Fruit fly (Drosophila melanogaster): ENCODE data around the gene LanA.

LanA gene

DNA sequence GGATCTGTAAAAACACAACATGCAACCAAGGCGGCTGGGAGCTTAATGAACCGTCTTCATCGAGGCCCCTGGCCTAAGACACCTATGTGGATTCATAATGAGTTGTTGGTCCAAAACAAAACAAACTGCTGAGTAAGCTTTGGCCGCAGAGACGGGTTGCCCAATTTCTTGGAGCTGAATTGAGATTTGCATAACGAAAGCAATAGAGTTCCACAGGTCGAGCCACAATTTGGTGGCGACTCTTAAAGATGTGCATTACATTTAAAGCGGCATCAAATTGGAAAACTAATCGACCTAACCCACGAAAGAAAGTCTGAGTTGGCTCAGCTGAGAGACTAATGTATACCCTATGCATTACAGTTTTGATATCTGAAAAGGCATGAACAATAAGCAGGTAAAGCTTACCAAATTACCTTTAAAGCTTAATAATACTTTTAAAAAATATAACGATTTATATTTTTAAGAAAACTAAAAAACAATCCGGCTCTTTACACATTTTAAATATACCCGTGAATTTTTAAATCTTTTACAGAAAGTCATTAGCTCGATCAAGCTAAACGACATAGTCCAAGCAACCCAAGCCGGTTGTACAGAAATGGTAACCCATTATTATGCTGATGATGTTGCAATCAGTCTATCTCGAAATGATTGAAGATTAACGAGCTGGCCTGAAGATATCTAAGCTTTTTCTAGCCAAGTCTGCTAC is 60.3 kb downstream of the LanA start, which contains the start of gene CG13297 (continued):
- TF ChIP-seq CG43689 (GFP tag; IDR thresholded peaks at IDR 0.05) (no peak), Bdp1 (GFP tag; optimal IDR thresholded peaks at IDR 0.05) (no peak), CG3407 (GFP tag; optimal IDR thresholded peaks at IDR 0.05) (no peak), CG7928 (GFP tag; optimal IDR thresholded peaks at IDR 0.05) (no peak), fu2 (GFP tag; optimal IDR thresholded peaks at IDR 0.05) (no peak), psq (GFP tag; optimal IDR thresholded peaks at IDR 0.05) (no peak), CG12071 (GFP tag; optimal IDR thresholded peaks at IDR 0.05) (no peak), CG10654 (GFP tag; optimal IDR thresholded peaks at IDR 0.05) (peak; percentile 19), CG13424 (tag; optimal IDR thresholded peaks at IDR 0.05) (peak; percentile 76), CG6689 (GFP tag; IDR thresholded peaks at IDR 0.05) (peak; percentile 66), en (GFP tag; optimal IDR thresholded peaks at IDR 0.05) (no peak), wdn (GFP tag; IDR thresholded peaks at IDR 0.05) (no peak), zf30C (GFP tag; optimal IDR thresholded peaks at IDR 0.05) (no peak), CG1792 (GFP tag; optimal IDR thresholded peaks at IDR 0.05) (no peak), CG8281 (tag; optimal IDR thresholded peaks at IDR 0.05) (peak; percentile 27), corto (GFP tag; optimal IDR thresholded peaks at IDR 0.05) (no peak), bcd (GFP tag; optimal IDR thresholded peaks at IDR 0.05) (peak; percentile 41), CG1602 (GFP tag; optimal IDR thresholded peaks at IDR 0.05) (peak; percentile 13), CG13894 (tag; optimal IDR thresholded peaks at IDR 0.05) (no peak), NC2α (GFP tag; optimal IDR thresholded peaks at IDR 0.05) (no peak), CG6175 (GFP tag; IDR thresholded peaks at IDR 0.05) (no peak), CG15073 (GFP tag; optimal IDR thresholded peaks at IDR 0.05) (no peak), CG16863 (GFP tag; optimal IDR thresholded peaks at IDR 0.05) (no peak), Dip2 (GFP tag; IDR thresholded peaks at IDR 0.05) (no peak), Elba2 (GFP tag; optimal IDR thresholded peaks at IDR 0.05) (no peak), CG12104 (GFP tag; optimal IDR thresholded peaks at IDR 0.05) (peak; percentile 27), Max (GFP tag; optimal IDR thresholded peaks at IDR 0.05) (peak; percentile 19), ranshi (GFP tag; IDR thresholded peaks at IDR 0.05) (peak; percentile 21; the same call in 1 of the 2 replicates), stwl (tag; optimal IDR thresholded peaks at IDR 0.05) (no peak), pnt (GFP tag; optimal IDR thresholded peaks at IDR 0.05) (no peak), Hmr (GFP tag; optimal IDR thresholded peaks at IDR 0.05) (peak; percentile 6), CG5245 (GFP tag; optimal IDR thresholded peaks at IDR 0.05) (no peak), CG12236 (GFP tag; optimal IDR thresholded peaks at IDR 0.05) (no peak), CHES-1-like (GFP tag; optimal IDR thresholded peaks at IDR 0.05) (no peak), CG10462 (GFP tag; optimal IDR thresholded peaks at IDR 0.05) (no peak), wor (GFP tag; IDR thresholded peaks at IDR 0.05) (peak; percentile 58; the same call in 1 of the 2 replicates), cato (GFP tag; optimal IDR thresholded peaks at IDR 0.05; ENCODE audit: borderline replicate concordance) (peak; percentile 1), slou (GFP tag; optimal IDR thresholded peaks at IDR 0.05) (no peak), insv (GFP tag; optimal IDR thresholded peaks at IDR 0.05) (no peak), Oaz (GFP tag; IDR thresholded peaks at IDR 0.05) (no peak), Bgb (GFP tag; IDR thresholded peaks at IDR 0.05; ENCODE audit: partially characterized antibody) (no peak), Fer1 (GFP tag; optimal IDR thresholded peaks at IDR 0.05) (peak; percentile 38), fd3F (GFP tag; optimal IDR thresholded peaks at IDR 0.05) (peak; percentile 12), Hr39 (optimal IDR thresholded peaks at IDR 0.05) (no peak), Atf6 (GFP tag; IDR thresholded peaks at IDR 0.05) (no peak), Hmx (GFP tag; optimal IDR thresholded peaks at IDR 0.05) (no peak), lbe (GFP tag; optimal IDR thresholded peaks at IDR 0.05) (no peak), ssp (GFP tag; IDR thresholded peaks at IDR 0.05) (no peak; the same call in 1 of the 2 replicates), Myb (GFP tag; optimal IDR thresholded peaks at IDR 0.05) (no peak), dmrt99B (tag; optimal IDR thresholded peaks at IDR 0.05) (peak; percentile 88), CG11696 (GFP tag; IDR thresholded peaks at IDR 0.05) (no peak)
